Worm (Caenorhabditis elegans): ENCODE results near the gene R102.10.

ce11 chrIV:10698486-10698885 is 6.8 kb upstream of the R102.10 start:
- TF ChIP-seq unc-62 (GFP tag; optimal IDR thresholded peaks at IDR 0.05), result no peak
- TF ChIP-seq hlh-4 (tag; optimal IDR thresholded peaks at IDR 0.05), result no peak
- TF ChIP-seq unc-30 (tag; optimal IDR thresholded peaks at IDR 0.05), result no peak
- TF ChIP-seq fkh-10 (GFP tag; optimal IDR thresholded peaks at IDR 0.05), result no peak
- no peak for TF ChIP-seq ama-1 (optimal IDR thresholded peaks at IDR 0.05)
- no peak for TF ChIP-seq ceh-90 (tag; optimal IDR thresholded peaks at IDR 0.05)
- TF ChIP-seq zag-1 (tag; optimal IDR thresholded peaks at IDR 0.05), result no peak
- TF ChIP-seq nhr-11 (tag; optimal IDR thresholded peaks at IDR 0.05), result no peak
- TF ChIP-seq aha-1 (tag; optimal IDR thresholded peaks at IDR 0.05), result no peak
- no peak for TF ChIP-seq lsy-2 (tag; optimal IDR thresholded peaks at IDR 0.05)
